Worm (Caenorhabditis elegans): ENCODE results near the gene yju-2.

yju-2 gene

ce11 chrIII:7188300-7189052 lies 4.3 kb downstream of the yju-2 start, which contains the start of the genes F37C12.21 and F37C12.10 (continued):
- TF ChIP-seq zfh-2 (GFP tag; conservative IDR thresholded peaks at IDR 0.05) (no peak), cebp-1 (GFP tag; IDR thresholded peaks at IDR 0.05) (no peak), cebp-1 (tag; optimal IDR thresholded peaks at IDR 0.05) (peak; percentile 19), rcor-1 (GFP tag; IDR thresholded peaks at IDR 0.05) (no peak), F52B5.7 (tag; optimal IDR thresholded peaks at IDR 0.05) (no peak), nhr-120 (GFP tag; IDR thresholded peaks at IDR 0.05) (no peak), ztf-25 (GFP tag; IDR thresholded peaks at IDR 0.05) (0 out of 2 replicates have a peak, but pooled peaks have one; percentile 22), athp-1 (tag; optimal IDR thresholded peaks at IDR 0.05) (no peak), xnd-1 (tag; optimal IDR thresholded peaks at IDR 0.05) (no peak), ccch-3 (GFP tag; optimal IDR thresholded peaks at IDR 0.05) (no peak), lin-26 (GFP tag; IDR thresholded peaks at IDR 0.05) (0 out of 2 replicates have a peak, but pooled peaks have one; percentile 29), ceh-40 (GFP tag; IDR thresholded peaks at IDR 0.05) (no peak), let-607 (tag; optimal IDR thresholded peaks at IDR 0.05) (peak in 1 of 2 experiments; percentile 24), bed-2 (GFP tag; IDR thresholded peaks at IDR 0.05) (no peak), hmg-1.2 (GFP tag; IDR thresholded peaks at IDR 0.05) (peak; percentile 15; the same call in 1 of the 2 replicates), B0336.3 (GFP tag; IDR thresholded peaks at IDR 0.05) (peak; percentile 62), nhr-90 (tag; optimal IDR thresholded peaks at IDR 0.05) (no peak), egl-18 (GFP tag; IDR thresholded peaks at IDR 0.05) (no peak), madf-6 (GFP tag; IDR thresholded peaks at IDR 0.05) (peak; percentile 43; the same call in 1 of the 2 replicates), ZK185.1 (tag; optimal IDR thresholded peaks at IDR 0.05; ENCODE audit: poor library complexity, severe bottlenecking) (peak; percentile 25), nhr-80 (tag; optimal IDR thresholded peaks at IDR 0.05) (peak; percentile 72), akir-1 (GFP tag; optimal IDR thresholded peaks at IDR 0.05) (no peak), lin-40 (tag; optimal IDR thresholded peaks at IDR 0.05) (no peak), unc-130 (GFP tag; optimal IDR thresholded peaks at IDR 0.05) (no peak), F39B2.1 (GFP tag; IDR thresholded peaks at IDR 0.05) (no peak), lir-1 (GFP tag; conservative IDR thresholded peaks at IDR 0.05) (no peak), nfya-2 (GFP tag; IDR thresholded peaks at IDR 0.05) (no peak), Y53G8AR.9 (GFP tag; conservative IDR thresholded peaks at IDR 0.05) (no peak), ztf-28 (GFP tag; IDR thresholded peaks at IDR 0.05) (no peak), D2030.7 (GFP tag; IDR thresholded peaks at IDR 0.05) (no peak), lag-1 (GFP tag; IDR thresholded peaks at IDR 0.05) (no peak), somi-1 (GFP tag; optimal IDR thresholded peaks at IDR 0.05) (no peak), ets-4 (GFP tag; optimal IDR thresholded peaks at IDR 0.05) (no peak), madf-3 (GFP tag; IDR thresholded peaks at IDR 0.05) (0 out of 2 replicates have a peak, but pooled peaks have one; percentile 19), lin-54 (GFP tag; optimal IDR thresholded peaks at IDR 0.05) (no peak), mcd-1 (GFP tag; IDR thresholded peaks at IDR 0.05) (0 out of 2 replicates have a peak, but pooled peaks have one; percentile 6), F49E8.2 (tag; optimal IDR thresholded peaks at IDR 0.05; ENCODE audit: insufficient read depth) (no peak), Y67H2A.10 (GFP tag; conservative IDR thresholded peaks at IDR 0.05) (no peak), ekl-4 (GFP tag; IDR thresholded peaks at IDR 0.05) (no peak), F10E7.11 (tag; optimal IDR thresholded peaks at IDR 0.05) (no peak), attf-5 (GFP tag; optimal IDR thresholded peaks at IDR 0.05) (no peak), F57A8.1 (GFP tag; optimal IDR thresholded peaks at IDR 0.05) (no peak), Y95B8A.8 (GFP tag; IDR thresholded peaks at IDR 0.05) (no peak), aptf-2 (GFP tag; conservative IDR thresholded peaks at IDR 0.05) (no peak)
